Worm (Caenorhabditis elegans): ENCODE measurements around the gene nhr-128.

DNA sequence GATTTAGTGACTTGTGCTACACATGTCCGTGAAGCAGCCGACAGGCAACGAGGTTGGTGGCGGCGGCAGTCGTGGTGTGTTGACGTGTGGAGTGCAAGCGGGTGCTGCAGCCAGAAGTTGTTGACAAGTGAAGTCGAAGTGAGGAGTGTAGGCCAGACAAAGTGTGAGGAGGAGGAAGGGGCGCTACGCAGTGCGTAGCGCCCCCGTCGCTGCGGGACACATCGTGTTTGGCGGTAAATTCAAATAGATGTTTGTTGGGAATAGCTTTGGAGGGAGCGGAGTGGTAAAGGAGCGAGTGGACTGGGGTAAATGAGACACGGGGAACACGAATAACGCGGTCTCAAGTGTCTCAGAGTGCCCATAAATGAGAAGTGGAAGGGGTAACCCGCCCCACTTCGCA lies 36.4 kb upstream of the nhr-128 start:
- no peak for TF ChIP-seq T22C8.4 (GFP tag; IDR thresholded peaks at IDR 0.05)
- TF ChIP-seq ztf-23 (GFP tag; IDR thresholded peaks at IDR 0.05): peak; percentile 98
- TF ChIP-seq tab-1 (GFP tag; IDR thresholded peaks at IDR 0.05): no peak
- no peak for TF ChIP-seq klf-2 (GFP tag; conservative IDR thresholded peaks at IDR 0.05)

Measured in whole organism, midembryonic.